Fruit fly (Drosophila melanogaster) whole organism, embryonic: Measurements from ENCODE around the gene Fife.

Experiments used
- CG1024 ChIP-seq: fragments of 200-800 bp; sonication (Bioruptor generic); IDR thresholded peaks from 2 replicates; pipeline ENCODE4 v1.3.6; 2022; ENCODE audit warnings: missing biosample characterization, missing genetic modification characterization
- CG10267 ChIP-seq: fragments of 200-800 bp; sonication (Bioruptor generic); optimal IDR thresholded peaks from 2 replicates; lab custom pipeline; 2018; ENCODE audit warnings: missing biosample characterization, mild to moderate bottlenecking, missing genetic modification characterization, moderate library complexity
- CG10321 ChIP-seq: fragments of 200-800 bp; sonication (Bioruptor generic); IDR thresholded peaks from 2 replicates; pipeline ENCODE4 v1.3.6; 2022; ENCODE audit warnings: missing biosample characterization, missing genetic modification characterization
- CG10462 ChIP-seq: fragments of 200-800 bp; sonication (Bioruptor generic); optimal IDR thresholded peaks from 2 replicates; lab custom pipeline; 2016; ENCODE audit warnings: missing biosample characterization, missing genetic modification characterization
- CG10654 ChIP-seq: fragments of 200-800 bp; sonication (Bioruptor generic); optimal IDR thresholded peaks from 2 replicates; lab custom pipeline; 2016; ENCODE audit warnings: missing biosample characterization, missing genetic modification characterization
- CG12104 ChIP-seq: fragments of 200-800 bp; sonication (Bioruptor generic); optimal IDR thresholded peaks from 3 replicates; lab custom pipeline; 2016; ENCODE audit warnings: missing biosample characterization, missing genetic modification characterization
- CG1233 ChIP-seq: fragments of 200-800 bp; sonication (Bioruptor generic); optimal IDR thresholded peaks from 4 replicates; lab custom pipeline; 2018; ENCODE audit warnings: missing biosample characterization, mild to moderate bottlenecking, missing genetic modification characterization
- CG15514 ChIP-seq: fragments of 200-800 bp; sonication (Bioruptor generic); optimal IDR thresholded peaks from 3 replicates; lab custom pipeline; 2017; ENCODE audit warnings: missing biosample characterization, missing genetic modification characterization, mild to moderate bottlenecking, moderate library complexity, missing genetic modification reagents
- CG1602 ChIP-seq: fragments of 200-800 bp; sonication (Bioruptor generic); optimal IDR thresholded peaks from 3 replicates; lab custom pipeline; 2016; ENCODE audit warnings: missing biosample characterization, missing genetic modification characterization
- CG17359 ChIP-seq: fragments of 200-800 bp; sonication (Bioruptor generic); optimal IDR thresholded peaks from 3 replicates; lab custom pipeline; 2018; ENCODE audit warnings: missing biosample characterization, mild to moderate bottlenecking, missing genetic modification characterization, moderate library complexity
- CG18619 ChIP-seq: fragments of 200-800 bp; sonication (Bioruptor generic); optimal IDR thresholded peaks from 3 replicates; lab custom pipeline; 2017; ENCODE audit warnings: missing biosample characterization, mild to moderate bottlenecking, missing genetic modification characterization
- CG2116 ChIP-seq: fragments of 200-800 bp; sonication (Bioruptor generic); optimal IDR thresholded peaks from 3 replicates; lab custom pipeline; 2018; ENCODE audit warnings: missing biosample characterization, mild to moderate bottlenecking, missing genetic modification characterization
- CG3163 ChIP-seq: fragments of 200-800 bp; sonication (Bioruptor generic); optimal IDR thresholded peaks from 3 replicates; lab custom pipeline; 2016; ENCODE audit warnings: missing biosample characterization, missing genetic modification characterization
- CG32767 ChIP-seq: fragments of 200-800 bp; sonication (Bioruptor generic); IDR thresholded peaks from 2 replicates; pipeline ENCODE4 v1.3.6; 2022; ENCODE audit warnings: missing biosample characterization, missing genetic modification characterization
- CG33557 ChIP-seq: fragments of 200-800 bp; sonication (Bioruptor generic); optimal IDR thresholded peaks from 2 replicates; lab custom pipeline; 2019; ENCODE audit warnings: missing biosample characterization, mild to moderate bottlenecking, missing genetic modification characterization, moderate library complexity
- CG3726 ChIP-seq: fragments of 200-800 bp; sonication (Bioruptor generic); IDR thresholded peaks from 3 replicates; pipeline ENCODE4, ENCODE4 v1.3.6; 2022; ENCODE audit warnings: missing biosample characterization, missing genetic modification characterization
- CG4424 ChIP-seq: fragments of 200-800 bp; sonication (Bioruptor generic); optimal IDR thresholded peaks from 3 replicates; lab custom pipeline; 2016; ENCODE audit warnings: missing biosample characterization, missing genetic modification characterization
- CG4730 ChIP-seq: fragments of 200-800 bp; sonication (Bioruptor generic); IDR thresholded peaks from 2 replicates; pipeline ENCODE4 v1.3.6; 2022; ENCODE audit warnings: missing biosample characterization, missing genetic modification characterization
- CG6254 ChIP-seq: fragments of 200-800 bp; sonication (Bioruptor generic); optimal IDR thresholded peaks from 3 replicates; lab custom pipeline; 2017; ENCODE audit warnings: mild to moderate bottlenecking, missing biosample characterization, missing genetic modification reagents, missing genetic modification characterization
- CG6765 ChIP-seq: fragments of 200-800 bp; sonication (Bioruptor generic); optimal IDR thresholded peaks from 3 replicates; lab custom pipeline; 2017; ENCODE audit warnings: missing biosample characterization, mild to moderate bottlenecking, missing genetic modification characterization
- CG7839 ChIP-seq: fragments of 200-800 bp; sonication (Bioruptor generic); optimal IDR thresholded peaks from 3 replicates; lab custom pipeline; 2018; ENCODE audit warnings: missing biosample characterization, mild to moderate bottlenecking, missing genetic modification characterization, moderate library complexity
- CG8290 ChIP-seq, 3 experiments: fragments of 200-800 bp; sonication (Bioruptor generic); optimal IDR thresholded peaks; 2 replicates each; lab custom pipeline; 2016 to 2019; ENCODE audit warnings: missing biosample characterization in 3 of 3, missing genetic modification characterization in 3 of 3, mild to moderate bottlenecking in 2 of 3, moderate library complexity in 1 of 3
- CG8388 ChIP-seq: fragments of 200-800 bp; sonication (Bioruptor generic); optimal IDR thresholded peaks from 2 replicates; lab custom pipeline; 2019; ENCODE audit warnings: missing biosample characterization, mild to moderate bottlenecking, missing genetic modification characterization, moderate library complexity
- Dp ChIP-seq: fragments of 200-800 bp; sonication (Bioruptor generic); optimal IDR thresholded peaks from 2 replicates; lab custom pipeline; 2018; ENCODE audit warnings: missing biosample characterization, mild to moderate bottlenecking, missing genetic modification characterization, moderate library complexity
- Fer1 ChIP-seq: fragments of 200-800 bp; sonication (Bioruptor generic); optimal IDR thresholded peaks from 2 replicates; lab custom pipeline; 2017; ENCODE audit warnings: missing biosample characterization, mild to moderate bottlenecking, missing genetic modification characterization
- Gug ChIP-seq: fragments of 200-800 bp; sonication (Bioruptor generic); IDR thresholded peaks from 4 replicates; pipeline ENCODE4 v1.3.6; 2022; ENCODE audit warnings: missing biosample characterization, missing genetic modification characterization
- HLH4C ChIP-seq: fragments of 200-800 bp; sonication (Bioruptor generic); IDR thresholded peaks from 3 replicates; pipeline ENCODE4 v1.3.6; 2022; ENCODE audit warnings: missing biosample characterization, missing genetic modification characterization; ENCODE audit not compliant: partially characterized antibody
- Spps ChIP-seq: fragments of 200-800 bp; sonication (Bioruptor generic); optimal IDR thresholded peaks from 2 replicates; lab custom pipeline; 2018; ENCODE audit warnings: missing biosample characterization, mild to moderate bottlenecking, missing genetic modification characterization
- Stat92E ChIP-seq, 3 experiments: fragments of >200 bp in 2 of 3; fragments of 200-800 bp in 1 of 3; sonication (Bioruptor generic) in 1 of 3; optimal IDR thresholded peaks; 2 replicates each; lab custom pipeline; 2017 to 2019; ENCODE audit warnings: missing biosample characterization in 3 of 3, missing genetic modification characterization in 3 of 3, mild to moderate bottlenecking in 1 of 3, moderate library complexity in 1 of 3
- dati ChIP-seq: fragments of 200-800 bp; sonication (Bioruptor generic); IDR thresholded peaks from 2 replicates; pipeline ENCODE4 v1.3.6; 2022; ENCODE audit warnings: missing biosample characterization, missing genetic modification characterization
- dmrt99B ChIP-seq: fragments of 200-800 bp; sonication (Bioruptor generic); optimal IDR thresholded peaks from 2 replicates; lab custom pipeline; 2018; ENCODE audit warnings: missing biosample characterization, mild to moderate bottlenecking, missing genetic modification characterization, moderate library complexity
- en ChIP-seq: fragments of 200-800 bp; sonication (Bioruptor generic); optimal IDR thresholded peaks from 2 replicates; lab custom pipeline; 2016; ENCODE audit warnings: missing biosample characterization, missing genetic modification characterization
- fd96Cb ChIP-seq: fragments of 200-800 bp; sonication (Bioruptor generic); optimal IDR thresholded peaks from 2 replicates; lab custom pipeline; 2018; ENCODE audit warnings: missing biosample characterization, mild to moderate bottlenecking, missing genetic modification characterization, moderate library complexity
- gcm2 ChIP-seq: fragments of 200-800 bp; sonication (Bioruptor generic); optimal IDR thresholded peaks from 2 replicates; lab custom pipeline; 2016; ENCODE audit warnings: missing biosample characterization, missing genetic modification characterization
- grau ChIP-seq: fragments of 200-800 bp; optimal IDR thresholded peaks from 3 replicates; lab custom pipeline; 2019; ENCODE audit warnings: missing biosample characterization, mild to moderate bottlenecking, missing genetic modification characterization, moderate library complexity
- hbn ChIP-seq: fragments of 200-800 bp; sonication (Bioruptor generic); IDR thresholded peaks from 2 replicates; pipeline ENCODE4 v1.3.6; 2022; ENCODE audit warnings: missing biosample characterization, missing genetic modification characterization; ENCODE audit not compliant: partially characterized antibody
- insv ChIP-seq, 2 experiments: fragments of 200-800 bp; sonication (Bioruptor generic); optimal IDR thresholded peaks; 3 replicates each; lab custom pipeline; 2016 to 2018; ENCODE audit warnings: missing biosample characterization in 2 of 2, missing genetic modification characterization in 2 of 2
- jumu ChIP-seq: fragments of 200-800 bp; sonication (Bioruptor generic); optimal IDR thresholded peaks from 3 replicates; lab custom pipeline; 2016; ENCODE audit warnings: missing biosample characterization, missing genetic modification characterization
- ken ChIP-seq: fragments of 200-800 bp; sonication (Bioruptor generic); IDR thresholded peaks from 3 replicates; pipeline ENCODE4 v1.3.6; 2022; ENCODE audit warnings: missing biosample characterization, missing genetic modification characterization
- mld ChIP-seq: fragments of 200-800 bp; sonication (Bioruptor generic); IDR thresholded peaks from 3 replicates; pipeline ENCODE4 v1.3.6; 2022; ENCODE audit warnings: missing biosample characterization, missing genetic modification characterization; ENCODE audit not compliant: partially characterized antibody
- nau ChIP-seq: fragments of 200-800 bp; sonication (Bioruptor generic); optimal IDR thresholded peaks from 3 replicates; lab custom pipeline; 2017; ENCODE audit warnings: missing biosample characterization, mild to moderate bottlenecking, missing genetic modification characterization, missing genetic modification reagents
- peb ChIP-seq: fragments of 200-800 bp; sonication (Bioruptor generic); IDR thresholded peaks from 2 replicates; pipeline ENCODE4 v1.3.6; 2022; ENCODE audit warnings: missing biosample characterization, missing genetic modification characterization
- pho ChIP-seq: fragments of 200-800 bp; sonication (Bioruptor generic); optimal IDR thresholded peaks from 2 replicates; lab custom pipeline; 2016; ENCODE audit warnings: missing biosample characterization, missing genetic modification characterization
- phol ChIP-seq: fragments of 200-800 bp; sonication (Bioruptor generic); optimal IDR thresholded peaks from 3 replicates; lab custom pipeline; 2018; ENCODE audit warnings: missing biosample characterization, mild to moderate bottlenecking, missing genetic modification characterization, moderate library complexity
- pita ChIP-seq: fragments of 200-800 bp; sonication (Bioruptor generic); optimal IDR thresholded peaks from 2 replicates; lab custom pipeline; 2017; ENCODE audit warnings: missing biosample characterization, mild to moderate bottlenecking, missing genetic modification characterization
- row ChIP-seq: fragments of 200-800 bp; sonication (Bioruptor generic); IDR thresholded peaks from 3 replicates; pipeline ENCODE4 v1.3.6; 2022; ENCODE audit warnings: missing biosample characterization, missing genetic modification characterization
- run ChIP-seq: fragments of 200-800 bp; sonication (Bioruptor generic); optimal IDR thresholded peaks from 3 replicates; lab custom pipeline; 2018; ENCODE audit warnings: missing biosample characterization, mild to moderate bottlenecking, missing genetic modification characterization
- sens-2 ChIP-seq: fragments of 200-800 bp; sonication (Bioruptor generic); IDR thresholded peaks from 2 replicates; pipeline ENCODE4 v1.3.6; 2022; ENCODE audit warnings: missing biosample characterization, missing genetic modification characterization
- sug ChIP-seq: fragments of 200-800 bp; optimal IDR thresholded peaks from 2 replicates; lab custom pipeline; 2019; ENCODE audit warnings: missing biosample characterization, mild to moderate bottlenecking, missing genetic modification characterization, moderate library complexity
- unc-4 ChIP-seq: fragments of 200-800 bp; sonication (Bioruptor generic); IDR thresholded peaks from 2 replicates; pipeline ENCODE4 v1.3.6; 2022; ENCODE audit warnings: missing biosample characterization, missing genetic modification characterization; ENCODE audit not compliant: partially characterized antibody

The Fife gene

DNA sequence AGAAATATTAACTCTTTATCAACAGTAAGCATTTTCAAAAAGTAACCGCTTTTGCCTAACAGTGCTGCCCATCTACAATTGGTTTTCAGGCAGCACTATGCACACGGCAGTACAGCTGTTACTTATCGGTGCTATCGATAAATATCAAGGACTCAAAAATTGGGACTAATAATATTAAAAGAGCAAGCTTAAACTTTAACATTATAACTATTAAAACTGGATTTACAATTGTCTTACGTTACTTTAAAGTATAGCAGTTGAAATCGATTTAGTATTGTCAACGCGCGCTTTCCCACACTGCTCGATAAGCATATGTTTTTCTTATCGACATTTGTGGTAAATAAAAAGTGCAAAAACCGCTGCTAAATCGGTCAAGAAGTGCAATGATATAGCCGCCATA lies 80.1 kb downstream of the Fife start, which contains the start of the genes CG42245 and MEP-1 (continued):
- TF ChIP-seq CG3726 (no peak), ken (no peak), peb (GFP tag; lab: Robert Waterston, UW) (no peak), CG10654 (peak; percentile 53), CG10321 (no peak), grau (tag; lab: Kevin White, UChicago) (peak; percentile 55), CG17359 (tag; lab: Kevin White, UChicago) (peak; percentile 34), CG3163 (peak; percentile 47), CG1602 (GFP tag; lab: Kevin White, UChicago) (peak; percentile 26), dmrt99B (tag; lab: Kevin White, UChicago) (peak; percentile 3), Stat92E (GFP tag; optimal IDR thresholded peaks at IDR 0.05; lab: Kevin White, UChicago) (peak in 1 of 3 experiments; percentile 27), unc-4 (GFP tag; lab: Robert Waterston, UW) (peak; percentile 67), Gug (GFP tag; lab: Robert Waterston, UW) (no peak), pita (no peak), gcm2 (GFP tag; lab: Kevin White, UChicago) (peak; percentile 61), en (GFP tag; lab: Kevin White, UChicago) (no peak), Fer1 (GFP tag; lab: Kevin White, UChicago) (no peak), run (tag; lab: Kevin White, UChicago) (peak; percentile 34), HLH4C (GFP tag; lab: Robert Waterston, UW) (peak; percentile 84), dati (GFP tag; lab: Robert Waterston, UW) (no peak), CG2116 (GFP tag; lab: Kevin White, UChicago) (peak; percentile 94), CG15514 (GFP tag; lab: Kevin White, UChicago) (peak; percentile 64), fd96Cb (tag; lab: Kevin White, UChicago) (no peak), sens-2 (no peak), mld (GFP tag; lab: Robert Waterston, UW) (peak; percentile 67; the same call in 1 of the 3 replicates), CG6765 (GFP tag; lab: Kevin White, UChicago) (no peak), CG12104 (GFP tag; lab: Kevin White, UChicago) (peak; percentile 51), CG6254 (GFP tag; lab: Kevin White, UChicago) (no peak), hbn (GFP tag; lab: Robert Waterston, UW) (peak; percentile 53), Spps (tag; lab: Kevin White, UChicago) (no peak), row (GFP tag; lab: Robert Waterston, UW) (no peak), CG4730 (GFP tag; lab: Robert Waterston, UW) (no peak), CG10267 (tag; lab: Kevin White, UChicago) (peak; percentile 96), CG1024 (GFP tag; lab: Robert Waterston, UW) (no peak), CG33557 (GFP tag; lab: Kevin White, UChicago) (peak; percentile 29), insv (GFP tag; optimal IDR thresholded peaks at IDR 0.05; lab: Kevin White, UChicago) (peak in 1 of 2 experiments; percentile 34), CG7839 (peak; percentile 48), CG32767 (GFP tag; lab: Robert Waterston, UW) (no peak), jumu (no peak), pho (GFP tag; lab: Kevin White, UChicago) (peak; percentile 30), CG8388 (GFP tag; lab: Kevin White, UChicago) (peak; percentile 19), nau (GFP tag; lab: Kevin White, UChicago) (peak; percentile 37), CG10462 (GFP tag; lab: Kevin White, UChicago) (peak; percentile 25), phol (tag; lab: Kevin White, UChicago) (peak; percentile 55), CG4424 (peak; percentile 74), CG8290 (GFP tag; optimal IDR thresholded peaks at IDR 0.05; lab: Kevin White, UChicago) (peak; percentile 54), CG8290 (tag; optimal IDR thresholded peaks at IDR 0.05; lab: Kevin White, UChicago) (peak in 1 of 2 experiments; percentile 9), CG18619 (GFP tag; lab: Kevin White, UChicago) (peak; percentile 25), Dp (peak; percentile 72), sug (tag; lab: Kevin White, UChicago) (peak; percentile 42), CG1233 (GFP tag; lab: Kevin White, UChicago) (peak; percentile 21)
